Worm (Caenorhabditis elegans) whole organism, late embryonic: ENCODE results near the gene tomm-40.

Experiments
- C08G9.2 ChIP-seq: sonication (generic microtip); optimal IDR thresholded peaks from 2 replicates; lab custom pipeline; 2016; ENCODE audit warnings: mild to moderate bottlenecking, missing genetic modification characterization, moderate library complexity, missing compliant biosample characterization
- C38D4.7 ChIP-seq: fragments of 200-800 bp; sonication (Bioruptor generic); optimal IDR thresholded peaks from 2 replicates; lab custom pipeline; 2018; ENCODE audit warnings: mild to moderate bottlenecking, missing genetic modification characterization, moderate library complexity, missing compliant biosample characterization
- T23F11.4 ChIP-seq: fragments of 200-800 bp; sonication (Bioruptor generic); optimal IDR thresholded peaks from 2 replicates; lab custom pipeline; 2018; ENCODE audit warnings: mild to moderate bottlenecking, missing genetic modification characterization, missing compliant biosample characterization
- ama-1 ChIP-seq: fragments of 150-350 bp; optimal IDR thresholded peaks from 2 replicates; lab custom pipeline; 2014
- ceh-18 ChIP-seq: sonication (generic microtip); optimal IDR thresholded peaks from 2 replicates; lab custom pipeline; 2016; ENCODE audit warnings: missing genetic modification characterization, missing compliant biosample characterization
- ceh-2 ChIP-seq: sonication (generic microtip); optimal IDR thresholded peaks from 2 replicates; lab custom pipeline; 2016; ENCODE audit warnings: missing genotype, missing genetic modification characterization, missing compliant biosample characterization
- ceh-24 ChIP-seq: sonication (generic microtip); optimal IDR thresholded peaks from 2 replicates; lab custom pipeline; 2016; ENCODE audit warnings: mild to moderate bottlenecking, missing genetic modification characterization, missing compliant biosample characterization
- ceh-31 ChIP-seq: sonication (generic microtip); optimal IDR thresholded peaks from 2 replicates; lab custom pipeline; 2016; ENCODE audit warnings: missing genetic modification characterization, missing compliant biosample characterization
- ceh-34 ChIP-seq: sonication (generic microtip); optimal IDR thresholded peaks from 2 replicates; lab custom pipeline; 2016; ENCODE audit warnings: mild to moderate bottlenecking, missing genetic modification characterization, missing compliant biosample characterization
- ceh-45 ChIP-seq: fragments of 200-800 bp; sonication (Bioruptor generic); IDR thresholded peaks from 2 replicates; pipeline ENCODE4 v1.3.6; 2022; ENCODE audit warnings: missing genetic modification reagents, missing genetic modification characterization, missing compliant biosample characterization
- ceh-48 ChIP-seq: sonication (generic microtip); optimal IDR thresholded peaks from 2 replicates; lab custom pipeline; 2016; ENCODE audit warnings: missing genetic modification characterization, inconsistent platforms, missing compliant biosample characterization
- dmd-4 ChIP-seq: sonication (generic microtip); optimal IDR thresholded peaks from 2 replicates; lab custom pipeline; 2016; ENCODE audit warnings: borderline replicate concordance, missing genetic modification characterization, missing compliant biosample characterization
- dve-1 ChIP-seq: sonication (generic microtip); optimal IDR thresholded peaks from 2 replicates; lab custom pipeline; 2017; ENCODE audit warnings: antibody characterized with exemption, mild to moderate bottlenecking, missing genetic modification characterization, missing compliant biosample characterization
- elt-2 ChIP-seq: sonication (generic microtip); optimal IDR thresholded peaks from 2 replicates; lab custom pipeline; 2016; ENCODE audit warnings: missing genetic modification reagents, missing genetic modification characterization, missing compliant biosample characterization
- elt-4 ChIP-seq: sonication (generic microtip); optimal IDR thresholded peaks from 2 replicates; lab custom pipeline; 2016; ENCODE audit warnings: missing genetic modification characterization, missing compliant biosample characterization
- ets-4 ChIP-seq: sonication (generic microtip); optimal IDR thresholded peaks from 2 replicates; lab custom pipeline; 2016; ENCODE audit warnings: missing genetic modification characterization, missing compliant biosample characterization
- eyg-1 ChIP-seq: sonication (generic microtip); optimal IDR thresholded peaks from 2 replicates; lab custom pipeline; 2016; ENCODE audit warnings: missing genotype, missing genetic modification characterization, missing compliant biosample characterization
- fax-1 ChIP-seq: sonication (generic microtip); optimal IDR thresholded peaks from 2 replicates; lab custom pipeline; 2016; ENCODE audit warnings: missing genotype, missing genetic modification characterization, missing compliant biosample characterization
- fkh-6 ChIP-seq: sonication (generic microtip); optimal IDR thresholded peaks from 2 replicates; lab custom pipeline; 2016; ENCODE audit warnings: missing genetic modification characterization, missing compliant biosample characterization
- hlh-13 ChIP-seq: fragments of 200-800 bp; sonication (Bioruptor generic); optimal IDR thresholded peaks from 2 replicates; lab custom pipeline; 2018; ENCODE audit warnings: mild to moderate bottlenecking, missing genetic modification characterization, missing compliant biosample characterization
- hlh-15 ChIP-seq: sonication (generic microtip); optimal IDR thresholded peaks from 2 replicates; lab custom pipeline; 2016; ENCODE audit warnings: missing genetic modification characterization, missing compliant biosample characterization
- hlh-6 ChIP-seq: sonication (generic microtip); optimal IDR thresholded peaks from 2 replicates; lab custom pipeline; 2016; ENCODE audit warnings: missing genotype, missing genetic modification characterization, missing compliant biosample characterization
- mec-3 ChIP-seq: sonication (generic microtip); optimal IDR thresholded peaks from 2 replicates; lab custom pipeline; 2016; ENCODE audit warnings: borderline replicate concordance, missing genetic modification characterization, missing compliant biosample characterization
- nfya-1 ChIP-seq: sonication (generic microtip); optimal IDR thresholded peaks from 2 replicates; lab custom pipeline; 2017; ENCODE audit warnings: missing genetic modification characterization, mild to moderate bottlenecking, missing compliant biosample characterization, antibody characterized with exemption, moderate library complexity
- nhr-232 ChIP-seq: sonication (generic microtip); optimal IDR thresholded peaks from 2 replicates; lab custom pipeline; 2016; ENCODE audit warnings: missing genetic modification characterization, missing compliant biosample characterization
- npax-4 ChIP-seq: sonication (generic microtip); optimal IDR thresholded peaks from 2 replicates; lab custom pipeline; 2016; ENCODE audit warnings: missing genetic modification characterization, missing compliant biosample characterization
- pag-3 ChIP-seq: sonication (generic microtip); optimal IDR thresholded peaks from 2 replicates; lab custom pipeline; 2016; ENCODE audit warnings: missing compliant biosample characterization, missing genetic modification characterization, borderline replicate concordance
- pat-9 ChIP-seq: fragments of 200-800 bp; sonication (Bioruptor generic); optimal IDR thresholded peaks from 2 replicates; lab custom pipeline; 2018; ENCODE audit warnings: mild to moderate bottlenecking, missing genetic modification characterization, moderate library complexity, missing compliant biosample characterization
- pha-4 ChIP-seq: fragments of 150-350 bp; optimal IDR thresholded peaks from 2 replicates; lab custom pipeline; 2018; ENCODE audit warnings: missing biosample characterization, missing genetic modification reagents, missing genetic modification characterization
- ref-2 ChIP-seq: sonication (generic microtip); optimal IDR thresholded peaks from 2 replicates; lab custom pipeline; 2016; ENCODE audit warnings: missing genetic modification characterization, missing compliant biosample characterization
- rnt-1 ChIP-seq: sonication (generic microtip); optimal IDR thresholded peaks from 2 replicates; lab custom pipeline; 2016; ENCODE audit warnings: missing genetic modification characterization, missing compliant biosample characterization
- sox-2 ChIP-seq: fragments of 200-800 bp; sonication (Bioruptor generic); IDR thresholded peaks from 2 replicates; pipeline ENCODE4 v1.3.6; 2022; ENCODE audit warnings: missing genetic modification reagents, missing genetic modification characterization, missing compliant biosample characterization
- tbx-2 ChIP-seq: sonication (generic microtip); optimal IDR thresholded peaks from 2 replicates; lab custom pipeline; 2016; ENCODE audit warnings: missing genetic modification characterization, missing compliant biosample characterization
- tbx-7 ChIP-seq: sonication (generic microtip); optimal IDR thresholded peaks from 2 replicates; lab custom pipeline; 2016; ENCODE audit warnings: missing genotype, missing genetic modification characterization, missing compliant biosample characterization
- unc-42 ChIP-seq: sonication (generic microtip); optimal IDR thresholded peaks from 2 replicates; lab custom pipeline; 2016; ENCODE audit warnings: missing genotype, missing genetic modification characterization, missing compliant biosample characterization
- unc-55 ChIP-seq: sonication (generic microtip); optimal IDR thresholded peaks from 2 replicates; lab custom pipeline; 2017; ENCODE audit warnings: missing biosample characterization, missing genetic modification reagents, missing genetic modification characterization
- unc-86 ChIP-seq: sonication (generic microtip); optimal IDR thresholded peaks from 2 replicates; lab custom pipeline; 2016; ENCODE audit warnings: missing genetic modification characterization, missing compliant biosample characterization
- ztf-16 ChIP-seq: sonication (generic microtip); optimal IDR thresholded peaks from 2 replicates; lab custom pipeline; 2017; ENCODE audit warnings: missing genetic modification characterization, missing compliant biosample characterization

Gene tomm-40

ce11 chrII:8927253-8927791, 46.0 kb downstream of the tomm-40 start, which contains the start of gene cct-2:
cct-2 (plus strand) TSS chrII:8927741.
- TF ChIP-seq hlh-15 (tag; lab: Kevin White, UChicago) (no peak), fkh-6 (tag; lab: Kevin White, UChicago) (peak; percentile 26), elt-2 (tag; lab: Kevin White, UChicago) (peak; percentile 17), tbx-7 (peak; percentile 70), ztf-16 (tag; lab: Kevin White, UChicago) (peak; percentile 2), nhr-232 (tag; lab: Kevin White, UChicago) (no peak), ceh-31 (peak; percentile 86), ceh-2 (tag; lab: Kevin White, UChicago) (peak; percentile 46), ceh-34 (tag; lab: Kevin White, UChicago) (peak; percentile 20), rnt-1 (tag; lab: Kevin White, UChicago) (peak; percentile 38), elt-4 (no peak), ceh-18 (tag; lab: Kevin White, UChicago) (peak; percentile 35), ceh-45 (GFP tag; lab: Robert Waterston, UW) (no peak), nfya-1 (tag; lab: Kevin White, UChicago) (no peak), tbx-2 (tag; lab: Kevin White, UChicago) (peak; percentile 63), pag-3 (tag; lab: Kevin White, UChicago) (no peak), unc-42 (peak; percentile 14), ets-4 (peak; percentile 59), C08G9.2 (tag; lab: Kevin White, UChicago) (peak; percentile 70)
- TF ChIP-seq, all 69 proteins: peak for 13

- TF ChIP-seq ceh-48 (tag; lab: Kevin White, UChicago), result no peak
- TF ChIP-seq ets-4, result no peak
- TF ChIP-seq dve-1 (tag; lab: Kevin White, UChicago), result no peak
- no peak for TF ChIP-seq ceh-45 (GFP tag; lab: Robert Waterston, UW)
- no peak for TF ChIP-seq pha-4 (tag; lab: Kevin White, UChicago)
- no peak for TF ChIP-seq fax-1 (tag; lab: Kevin White, UChicago)
- TF ChIP-seq elt-2 (tag; lab: Kevin White, UChicago), result no peak
- no peak for TF ChIP-seq T23F11.4 (GFP tag; lab: Kevin White, UChicago)
- TF ChIP-seq sox-2 (GFP tag; lab: Robert Waterston, UW), result no peak
- no peak for TF ChIP-seq eyg-1 (tag; lab: Kevin White, UChicago)
- no peak for TF ChIP-seq hlh-15 (tag; lab: Kevin White, UChicago)
- no peak for TF ChIP-seq C38D4.7 (GFP tag; lab: Kevin White, UChicago)
- TF ChIP-seq pat-9 (tag; lab: Kevin White, UChicago), result no peak
- no peak for TF ChIP-seq npax-4 (tag; lab: Kevin White, UChicago)
- no peak for TF ChIP-seq nhr-232 (tag; lab: Kevin White, UChicago)
Measured at ce11 chrII:8926451-8926850, 46.9 kb downstream of the tomm-40 start, which contains the start of gene B0457.2. B0457.2 (minus strand) TSS chrII:8926551.

ce11 chrII:8923187-8923586, 50.2 kb downstream of the tomm-40 start:
- TF ChIP-seq sox-2 (GFP tag; lab: Robert Waterston, UW) (no peak), ama-1 (lab: Kevin White, UChicago) (no peak), ceh-31 (no peak), ref-2 (no peak), elt-2 (tag; lab: Kevin White, UChicago) (no peak), nfya-1 (tag; lab: Kevin White, UChicago) (no peak), ceh-24 (tag; lab: Kevin White, UChicago) (no peak), unc-86 (tag; lab: Kevin White, UChicago) (no peak), hlh-6 (tag; lab: Kevin White, UChicago) (no peak), mec-3 (tag; lab: Kevin White, UChicago) (no peak), unc-55 (GFP tag; lab: Kevin White, UChicago) (no peak), ceh-34 (tag; lab: Kevin White, UChicago) (no peak), dmd-4 (no peak), hlh-13 (GFP tag; lab: Kevin White, UChicago) (no peak)
